Fruit fly (Drosophila melanogaster) whole organism, embryonic: Measurements from ENCODE around the gene CG10254.

Experiments
- Atf6 ChIP-seq: fragments of 200-800 bp; sonication (Bioruptor generic); IDR thresholded peaks from 2 replicates; pipeline ENCODE4 v1.3.6; 2022; ENCODE audit warnings: missing biosample characterization, missing genetic modification characterization
- Awh ChIP-seq: fragments of 200-800 bp; sonication (Bioruptor generic); IDR thresholded peaks from 2 replicates; pipeline ENCODE4, ENCODE4 v1.3.6; 2022; ENCODE audit warnings: missing biosample characterization, missing genetic modification characterization
- Bdp1 ChIP-seq: fragments of 200-800 bp; sonication (Bioruptor generic); optimal IDR thresholded peaks from 3 replicates; lab custom pipeline; 2016; ENCODE audit warnings: missing biosample characterization, missing genetic modification characterization
- CG10462 ChIP-seq: fragments of 200-800 bp; sonication (Bioruptor generic); optimal IDR thresholded peaks from 2 replicates; lab custom pipeline; 2016; ENCODE audit warnings: missing biosample characterization, missing genetic modification characterization
- CG10565 ChIP-seq: fragments of 200-800 bp; sonication (Bioruptor generic); optimal IDR thresholded peaks from 3 replicates; lab custom pipeline; 2016; ENCODE audit warnings: missing biosample characterization, mild to moderate bottlenecking, missing genetic modification characterization
- CG10654 ChIP-seq: fragments of 200-800 bp; sonication (Bioruptor generic); optimal IDR thresholded peaks from 2 replicates; lab custom pipeline; 2016; ENCODE audit warnings: missing biosample characterization, missing genetic modification characterization
- CG11560 ChIP-seq: fragments of 200-800 bp; sonication (Bioruptor generic); IDR thresholded peaks from 3 replicates; pipeline ENCODE4 v1.3.6; 2022; ENCODE audit warnings: missing biosample characterization, missing genetic modification characterization
- CG11696 ChIP-seq: fragments of 200-800 bp; sonication (Bioruptor generic); IDR thresholded peaks from 2 replicates; pipeline ENCODE4 v1.3.6; 2022; ENCODE audit warnings: missing biosample characterization, missing genetic modification characterization
- CG12104 ChIP-seq: fragments of 200-800 bp; sonication (Bioruptor generic); optimal IDR thresholded peaks from 3 replicates; lab custom pipeline; 2016; ENCODE audit warnings: missing biosample characterization, missing genetic modification characterization
- CG12942 ChIP-seq: fragments of 200-800 bp; sonication (Bioruptor generic); optimal IDR thresholded peaks from 3 replicates; lab custom pipeline; 2016; ENCODE audit warnings: missing biosample characterization, missing genetic modification characterization
- CG1647 ChIP-seq: fragments of 200-800 bp; sonication (Bioruptor generic); optimal IDR thresholded peaks from 3 replicates; lab custom pipeline; 2016; ENCODE audit warnings: missing biosample characterization, missing genetic modification characterization
- CG18476 ChIP-seq: fragments of 200-800 bp; sonication (Bioruptor generic); optimal IDR thresholded peaks from 2 replicates; lab custom pipeline; 2016; ENCODE audit warnings: missing biosample characterization, mild to moderate bottlenecking, missing genetic modification characterization
- CG2129 ChIP-seq: fragments of 200-800 bp; sonication (Bioruptor generic); IDR thresholded peaks from 2 replicates; pipeline ENCODE4 v1.3.6; 2022; ENCODE audit warnings: missing biosample characterization, missing genetic modification characterization; ENCODE audit not compliant: partially characterized antibody
- CG33557 ChIP-seq: fragments of 200-800 bp; sonication (Bioruptor generic); optimal IDR thresholded peaks from 2 replicates; lab custom pipeline; 2019; ENCODE audit warnings: missing biosample characterization, mild to moderate bottlenecking, missing genetic modification characterization, moderate library complexity
- CG3726 ChIP-seq: fragments of 200-800 bp; sonication (Bioruptor generic); IDR thresholded peaks from 3 replicates; pipeline ENCODE4, ENCODE4 v1.3.6; 2022; ENCODE audit warnings: missing biosample characterization, missing genetic modification characterization
- CG8765 ChIP-seq: fragments of 200-800 bp; sonication (Bioruptor generic); IDR thresholded peaks from 2 replicates; pipeline ENCODE4 v1.3.6; 2022; ENCODE audit warnings: missing biosample characterization, missing genetic modification characterization
- CG9932 ChIP-seq: fragments of 200-800 bp; sonication (Bioruptor generic); IDR thresholded peaks from 2 replicates; pipeline ENCODE4 v1.3.6; 2022; ENCODE audit warnings: missing biosample characterization, missing genetic modification characterization
- Dad ChIP-seq: fragments of 200-800 bp; sonication (Bioruptor generic); optimal IDR thresholded peaks from 3 replicates; lab custom pipeline; 2016; ENCODE audit warnings: missing biosample characterization, missing genetic modification characterization
- Dek ChIP-seq: fragments of 200-800 bp; sonication (Bioruptor generic); optimal IDR thresholded peaks from 3 replicates; lab custom pipeline; 2019; ENCODE audit warnings: missing biosample characterization, mild to moderate bottlenecking, missing genetic modification characterization, moderate library complexity
- Dip3 ChIP-seq: fragments of 200-800 bp; sonication (Bioruptor generic); optimal IDR thresholded peaks from 3 replicates; lab custom pipeline; 2016; ENCODE audit warnings: missing biosample characterization, missing genetic modification characterization
- Hmx ChIP-seq: fragments of 200-800 bp; sonication (Bioruptor generic); optimal IDR thresholded peaks from 2 replicates; lab custom pipeline; 2016; ENCODE audit warnings: missing biosample characterization, missing genetic modification characterization
- Mes4 ChIP-seq: fragments of 200-800 bp; sonication (Bioruptor generic); optimal IDR thresholded peaks from 2 replicates; lab custom pipeline; 2016; ENCODE audit warnings: missing biosample characterization, missing genetic modification characterization
- Myb ChIP-seq: fragments of 200-800 bp; sonication (Bioruptor generic); optimal IDR thresholded peaks from 2 replicates; lab custom pipeline; 2016; ENCODE audit warnings: missing biosample characterization, missing genetic modification characterization
- Neu2 ChIP-seq: fragments of 200-800 bp; sonication (Bioruptor generic); optimal IDR thresholded peaks from 3 replicates; lab custom pipeline; 2016; ENCODE audit warnings: missing biosample characterization, missing genetic modification characterization, borderline replicate concordance
- Nf-YA ChIP-seq: fragments of 200-800 bp; sonication (Bioruptor generic); IDR thresholded peaks from 2 replicates; pipeline ENCODE4 v1.3.6; 2022; ENCODE audit warnings: missing biosample characterization, missing genetic modification characterization
- PHDP ChIP-seq: fragments of 200-800 bp; sonication (Bioruptor generic); optimal IDR thresholded peaks from 3 replicates; lab custom pipeline; 2018; ENCODE audit warnings: missing biosample characterization, mild to moderate bottlenecking, missing genetic modification characterization, moderate library complexity
- Pdp1 ChIP-seq, 2 experiments: fragments of 200-800 bp; sonication (Bioruptor generic); optimal IDR thresholded peaks; 3 replicates each; lab custom pipeline; 2016; ENCODE audit warnings: missing biosample characterization in 2 of 2, missing genetic modification characterization in 2 of 2, mild to moderate bottlenecking in 1 of 2, moderate library complexity in 1 of 2
- Poxn ChIP-seq: fragments of 200-800 bp; sonication (Bioruptor generic); IDR thresholded peaks from 2 replicates; pipeline ENCODE4 v1.3.6; 2022; ENCODE audit warnings: missing biosample characterization, missing genetic modification characterization
- al ChIP-seq: fragments of 200-800 bp; sonication (Bioruptor generic); IDR thresholded peaks from 2 replicates; pipeline ENCODE4 v1.3.6; 2022; ENCODE audit warnings: missing biosample characterization, missing genetic modification characterization
- aop ChIP-seq: fragments of 200-800 bp; sonication (Bioruptor generic); IDR thresholded peaks from 2 replicates; pipeline ENCODE4 v1.3.6; 2022; ENCODE audit warnings: missing biosample characterization, missing genetic modification characterization
- bowl ChIP-seq: fragments of 200-800 bp; sonication (Bioruptor generic); IDR thresholded peaks from 2 replicates; pipeline ENCODE4 v1.3.6; 2022; ENCODE audit warnings: missing biosample characterization, missing genetic modification characterization
- cas ChIP-seq: fragments of 200-800 bp; sonication (Bioruptor generic); IDR thresholded peaks from 2 replicates; pipeline ENCODE4 v1.3.6; 2022; ENCODE audit warnings: missing biosample characterization, missing genetic modification characterization
- exex ChIP-seq: fragments of 200-800 bp; sonication (Bioruptor generic); optimal IDR thresholded peaks from 4 replicates; lab custom pipeline; 2018; ENCODE audit warnings: missing biosample characterization, mild to moderate bottlenecking, missing genetic modification characterization, moderate library complexity
- gcm2 ChIP-seq: fragments of 200-800 bp; sonication (Bioruptor generic); optimal IDR thresholded peaks from 2 replicates; lab custom pipeline; 2016; ENCODE audit warnings: missing biosample characterization, missing genetic modification characterization
- gt ChIP-seq: fragments of 200-800 bp; sonication (Bioruptor generic); IDR thresholded peaks from 2 replicates; pipeline ENCODE4 v1.3.6; 2022; ENCODE audit warnings: missing biosample characterization, missing genetic modification characterization
- hbn ChIP-seq: fragments of 200-800 bp; sonication (Bioruptor generic); IDR thresholded peaks from 2 replicates; pipeline ENCODE4 v1.3.6; 2022; ENCODE audit warnings: missing biosample characterization, missing genetic modification characterization; ENCODE audit not compliant: partially characterized antibody
- insv ChIP-seq, 2 experiments: fragments of 200-800 bp; sonication (Bioruptor generic); optimal IDR thresholded peaks; 3 replicates each; lab custom pipeline; 2016 to 2018; ENCODE audit warnings: missing biosample characterization in 2 of 2, missing genetic modification characterization in 2 of 2
- klu ChIP-seq: fragments of 200-800 bp; sonication (Bioruptor generic); IDR thresholded peaks from 2 replicates; pipeline ENCODE4 v1.3.6; 2022; ENCODE audit warnings: missing biosample characterization, missing genetic modification characterization
- maf-S ChIP-seq: fragments of 200-800 bp; sonication (Bioruptor generic); optimal IDR thresholded peaks from 2 replicates; lab custom pipeline; 2016; ENCODE audit warnings: missing biosample characterization, missing genetic modification characterization
- mam ChIP-seq: fragments of 200-800 bp; sonication (Bioruptor generic); optimal IDR thresholded peaks from 3 replicates; lab custom pipeline; 2016; ENCODE audit warnings: missing biosample characterization, missing genetic modification characterization
- mld ChIP-seq: fragments of 200-800 bp; sonication (Bioruptor generic); IDR thresholded peaks from 3 replicates; pipeline ENCODE4 v1.3.6; 2022; ENCODE audit warnings: missing biosample characterization, missing genetic modification characterization; ENCODE audit not compliant: partially characterized antibody
- nerfin-1 ChIP-seq: fragments of 200-800 bp; sonication (Bioruptor generic); optimal IDR thresholded peaks from 3 replicates; lab custom pipeline; 2019; ENCODE audit warnings: missing biosample characterization, mild to moderate bottlenecking, missing genetic modification characterization, moderate library complexity
- pan ChIP-seq, 4 experiments: fragments of >200 bp in 3 of 4; fragments of 200-800 bp in 1 of 4; sonication (Bioruptor generic) in 1 of 4; optimal IDR thresholded peaks in 3 of 4; IDR thresholded peaks in 1 of 4; 2 replicates each; pipeline versions ENCODE4 v1.3.6 to Lab custom; 2017 to 2022; ENCODE audit warnings: missing biosample characterization in 2 of 4, missing genetic modification characterization in 2 of 4, mixed read lengths in 1 of 4
- rib ChIP-seq: fragments of 200-800 bp; sonication (Bioruptor generic); IDR thresholded peaks from 2 replicates; pipeline ENCODE4 v1.3.6; 2022; ENCODE audit warnings: missing biosample characterization, missing genetic modification characterization
- salm ChIP-seq: fragments of 200-800 bp; sonication (Bioruptor generic); optimal IDR thresholded peaks from 2 replicates; lab custom pipeline; 2018; ENCODE audit warnings: missing biosample characterization, mild to moderate bottlenecking, missing genetic modification characterization
- sens ChIP-seq: fragments of 200-800 bp; sonication (Bioruptor generic); peaks from one replicate; lab custom pipeline; 2016; ENCODE audit warnings: missing biosample characterization, missing genetic modification characterization
- tna ChIP-seq: fragments of 200-800 bp; sonication (Bioruptor generic); IDR thresholded peaks from 2 replicates; pipeline ENCODE4 v1.3.6; 2022; ENCODE audit warnings: missing biosample characterization, missing genetic modification characterization; ENCODE audit not compliant: partially characterized antibody
- usp ChIP-seq: fragments of >200 bp; optimal IDR thresholded peaks from 2 replicates; lab custom pipeline; 2017; ENCODE audit warnings: missing biosample characterization, missing genetic modification characterization
- wdn ChIP-seq: fragments of 200-800 bp; sonication (Bioruptor generic); IDR thresholded peaks from 2 replicates; pipeline ENCODE4 v1.3.6; 2022; ENCODE audit warnings: missing biosample characterization, missing genetic modification characterization

The CG10254 gene

DNA sequence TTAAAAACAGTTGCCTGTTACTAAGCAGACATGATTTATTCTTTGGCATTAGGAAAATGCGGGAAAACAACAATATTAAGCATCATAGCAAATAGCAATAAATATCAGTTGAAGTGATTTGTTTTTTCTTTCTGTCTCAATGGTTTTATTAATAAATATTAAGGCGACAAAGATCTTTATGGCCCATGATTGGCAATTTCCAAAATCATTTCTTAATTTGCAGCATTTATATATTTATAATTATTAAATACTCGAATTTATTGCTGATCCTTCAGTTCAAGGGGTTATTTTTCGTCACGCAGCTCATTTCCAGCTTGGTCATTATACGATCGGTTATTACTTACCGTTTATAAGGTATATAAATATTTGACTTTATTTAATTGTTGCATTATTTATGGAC is 32.9 kb upstream of the CG10254 start:
- TF ChIP-seq gcm2 (GFP tag; lab: Kevin White, UChicago) (no peak), exex (tag; lab: Kevin White, UChicago) (peak; percentile 96)
- TF ChIP-seq, all 482 proteins: peak for 1

DNA sequence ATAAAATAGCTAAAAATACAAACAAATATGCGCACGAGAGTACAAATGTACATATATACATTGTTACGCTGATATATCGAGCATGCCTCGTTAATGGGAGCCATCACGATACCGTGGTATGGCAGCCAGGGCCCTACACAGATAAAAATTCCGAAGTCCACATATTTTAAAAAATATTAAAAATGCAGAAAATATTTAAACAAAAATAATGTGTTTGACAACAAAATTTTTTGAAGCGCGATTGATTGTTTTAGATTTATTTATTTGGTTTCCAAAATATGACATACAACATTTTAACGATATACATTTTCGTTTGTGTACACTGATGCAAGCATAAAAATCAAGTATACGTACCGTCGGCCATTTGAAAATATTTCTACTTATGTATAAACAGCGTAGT is 32.0 kb upstream of the CG10254 start:
- peak; percentile 90 for TF ChIP-seq CG9932 (GFP tag; lab: Robert Waterston, UW)
- peak; percentile 87 for TF ChIP-seq sens (GFP tag; lab: Kevin White, UChicago)
- peak; percentile 59 for TF ChIP-seq CG11696
- peak; percentile 42 for TF ChIP-seq Myb (GFP tag; lab: Kevin White, UChicago)
- peak; percentile 58; the same call in 2 of the 3 replicates for TF ChIP-seq CG11560 (tag; lab: Robert Waterston, UW)
- peak; percentile 55 for TF ChIP-seq Nf-YA
- TF ChIP-seq CG2129, result no peak
- TF ChIP-seq wdn (GFP tag; lab: Robert Waterston, UW), result peak; percentile 80
- TF ChIP-seq CG33557 (GFP tag; lab: Kevin White, UChicago), result no peak
- TF ChIP-seq nerfin-1 (tag; lab: Kevin White, UChicago), result no peak
- TF ChIP-seq Poxn (GFP tag; lab: Robert Waterston, UW), result no peak; the same call in 1 of the 2 replicates
- TF ChIP-seq rib (GFP tag; lab: Robert Waterston, UW), result peak; percentile 85; the same call in 1 of the 2 replicates
- TF ChIP-seq Bdp1 (GFP tag; lab: Kevin White, UChicago), result peak; percentile 52
- TF ChIP-seq klu (GFP tag; lab: Robert Waterston, UW), result peak; percentile 77
- no peak for TF ChIP-seq gt (GFP tag; lab: Robert Waterston, UW)
- no peak for TF ChIP-seq usp
- TF ChIP-seq Atf6, result peak; percentile 91
- TF ChIP-seq Hmx (GFP tag; lab: Kevin White, UChicago), result peak; percentile 66
- peak; percentile 49 for TF ChIP-seq CG10462 (GFP tag; lab: Kevin White, UChicago)
- 0 out of 2 replicates have a peak, but pooled peaks have one; percentile 35 for TF ChIP-seq bowl (GFP tag; lab: Robert Waterston, UW)
- TF ChIP-seq pan (optimal IDR thresholded peaks at IDR 0.05; lab: Kevin White, UChicago), result no peak
- peak in 1 of 2 experiments; percentile 88 for TF ChIP-seq pan (GFP tag; optimal IDR thresholded peaks at IDR 0.05 in 1 of 2, IDR thresholded peaks at IDR 0.05 in 1 of 2)
- TF ChIP-seq insv (GFP tag; optimal IDR thresholded peaks at IDR 0.05; lab: Kevin White, UChicago), result no peak
- TF ChIP-seq Mes4 (GFP tag; lab: Kevin White, UChicago), result peak; percentile 16
- no peak for TF ChIP-seq aop (GFP tag; lab: Robert Waterston, UW)
- TF ChIP-seq CG10565 (GFP tag; lab: Kevin White, UChicago), result no peak
- TF ChIP-seq Pdp1 (GFP tag; optimal IDR thresholded peaks at IDR 0.05; lab: Kevin White, UChicago), result peak; percentile 67 to 74
- no peak; the same call in 1 of the 2 replicates for TF ChIP-seq CG8765 (GFP tag; lab: Robert Waterston, UW)
- TF ChIP-seq Neu2 (GFP tag; lab: Kevin White, UChicago), result no peak
- TF ChIP-seq cas (GFP tag; lab: Robert Waterston, UW), result peak; percentile 77
- TF ChIP-seq CG10654, result peak; percentile 61
- TF ChIP-seq mld, result no peak
- peak; percentile 85 for TF ChIP-seq Dip3 (GFP tag; lab: Kevin White, UChicago)
- peak; percentile 65 for TF ChIP-seq CG1647 (GFP tag; lab: Kevin White, UChicago)
- 0 out of 2 replicates have a peak, but pooled peaks have one; percentile 46 for TF ChIP-seq Awh
- TF ChIP-seq Dad, result peak; percentile 42
- TF ChIP-seq mam (GFP tag; lab: Kevin White, UChicago), result peak; percentile 85
- TF ChIP-seq CG3726 (GFP tag; lab: Robert Waterston, UW), result no peak
- TF ChIP-seq al (GFP tag; lab: Robert Waterston, UW), result peak; percentile 87
- TF ChIP-seq tna, result no peak
- TF ChIP-seq salm (tag; lab: Kevin White, UChicago), result peak; percentile 39
- TF ChIP-seq Dek (tag; lab: Kevin White, UChicago), result peak; percentile 71
- no peak for TF ChIP-seq hbn
- peak; percentile 44 for TF ChIP-seq CG12942 (GFP tag; lab: Kevin White, UChicago)
- peak; percentile 73 for TF ChIP-seq maf-S (GFP tag; lab: Kevin White, UChicago)
- TF ChIP-seq CG12104 (GFP tag; lab: Kevin White, UChicago), result peak; percentile 51
- TF ChIP-seq CG18476 (GFP tag; lab: Kevin White, UChicago), result peak; percentile 65
- peak; percentile 90 for TF ChIP-seq PHDP
